Worm (Caenorhabditis elegans) whole organism, dauer: ENCODE data around the gene hil-2.

Source experiments
- unc-62 ChIP-seq: sonication (generic microtip); optimal IDR thresholded peaks from 2 replicates; lab custom pipeline; 2017; ENCODE audit warnings: missing biosample characterization, missing genetic modification reagents, missing genetic modification characterization

The hil-2 gene

ce11 chrIV:6336748-6337147, 42.7 kb downstream of the hil-2 start:
- peak; percentile 21 for TF ChIP-seq unc-62

ce11 chrIV:6337353-6337752, 43.3 kb downstream of the hil-2 start, which contains the start of gene ipla-6:
ipla-6 (plus strand) TSS chrIV:6337653.
- no peak for TF ChIP-seq unc-62

- no peak for TF ChIP-seq unc-62
Observed at ce11 chrIV:6342431-6342830, 48.4 kb downstream of the hil-2 start, which contains the start of gene Y73B6BL.288. Y73B6BL.288 (minus strand) TSS chrIV:6342531.

ce11 chrIV:6342876-6343275, 48.8 kb downstream of the hil-2 start, which contains the start of gene Y73B6BL.14:
Y73B6BL.14 (minus strand) TSS chrIV:6342976.
- no peak for TF ChIP-seq unc-62
